Fruit fly (Drosophila melanogaster) whole organism, embryonic: ENCODE results near the gene CG13028.

ENCODE experiments used
- Bdp1 ChIP-seq: fragments of 200-800 bp; sonication (Bioruptor generic); optimal IDR thresholded peaks from 3 replicates; lab custom pipeline; 2016; ENCODE audit warnings: missing biosample characterization, missing genetic modification characterization
- CG10959 ChIP-seq: fragments of 200-800 bp; sonication (Bioruptor generic); IDR thresholded peaks from 2 replicates; pipeline ENCODE4 v1.3.6; 2022; ENCODE audit warnings: missing biosample characterization, missing genetic modification characterization
- CG12071 ChIP-seq: fragments of 200-800 bp; sonication (Bioruptor generic); optimal IDR thresholded peaks from 3 replicates; lab custom pipeline; 2018; ENCODE audit warnings: missing biosample characterization, mild to moderate bottlenecking, missing genetic modification characterization
- CG12219 ChIP-seq: fragments of 200-800 bp; sonication (Bioruptor generic); optimal IDR thresholded peaks from 3 replicates; lab custom pipeline; 2018; ENCODE audit warnings: missing biosample characterization, mild to moderate bottlenecking, missing genetic modification characterization
- CG12769 ChIP-seq: fragments of 200-800 bp; sonication (Bioruptor generic); optimal IDR thresholded peaks from 2 replicates; lab custom pipeline; 2019; ENCODE audit warnings: missing biosample characterization, mild to moderate bottlenecking, missing genetic modification characterization, moderate library complexity
- CG13296 ChIP-seq: fragments of 200-800 bp; sonication (Bioruptor generic); optimal IDR thresholded peaks from 3 replicates; lab custom pipeline; 2018; ENCODE audit warnings: missing biosample characterization, mild to moderate bottlenecking, missing genetic modification characterization
- CG14050 ChIP-seq: fragments of 200-800 bp; sonication (Bioruptor generic); IDR thresholded peaks from 3 replicates; pipeline ENCODE4 v1.3.6; 2022; ENCODE audit warnings: missing biosample characterization, missing genetic modification characterization
- CG14860 ChIP-seq: fragments of 200-800 bp; sonication (Bioruptor generic); IDR thresholded peaks from 3 replicates; pipeline ENCODE4 v1.3.6; 2022; ENCODE audit warnings: missing biosample characterization, missing genetic modification characterization; ENCODE audit not compliant: partially characterized antibody
- CG18011 ChIP-seq: fragments of 200-800 bp; sonication (Bioruptor generic); optimal IDR thresholded peaks from 2 replicates; lab custom pipeline; 2017; ENCODE audit warnings: missing biosample characterization, missing genetic modification characterization, mild to moderate bottlenecking, moderate library complexity, missing genotype
- CG2199 ChIP-seq: fragments of 200-800 bp; sonication (Bioruptor generic); IDR thresholded peaks from 3 replicates; pipeline ENCODE4 v1.3.6; 2022; ENCODE audit warnings: missing biosample characterization, missing genetic modification characterization
- CG2889 ChIP-seq: fragments of 200-800 bp; sonication (Bioruptor generic); IDR thresholded peaks from 3 replicates; pipeline ENCODE4 v1.3.6; 2022; ENCODE audit warnings: missing biosample characterization, missing genetic modification characterization
- CG32767 ChIP-seq: fragments of 200-800 bp; sonication (Bioruptor generic); IDR thresholded peaks from 2 replicates; pipeline ENCODE4 v1.3.6; 2022; ENCODE audit warnings: missing biosample characterization, missing genetic modification characterization
- CG34422 ChIP-seq: fragments of 200-800 bp; sonication (Bioruptor generic); IDR thresholded peaks from 3 replicates; pipeline ENCODE4 v1.3.6; 2022; ENCODE audit warnings: missing biosample characterization, missing genetic modification characterization
- CG3995 ChIP-seq: fragments of 200-800 bp; sonication (Bioruptor generic); optimal IDR thresholded peaks from 3 replicates; lab custom pipeline; 2016; ENCODE audit warnings: missing biosample characterization, missing genetic modification characterization
- CG4730 ChIP-seq: fragments of 200-800 bp; sonication (Bioruptor generic); IDR thresholded peaks from 2 replicates; pipeline ENCODE4 v1.3.6; 2022; ENCODE audit warnings: missing biosample characterization, missing genetic modification characterization
- CG5180 ChIP-seq: fragments of 200-800 bp; sonication (Bioruptor generic); optimal IDR thresholded peaks from 3 replicates; lab custom pipeline; 2017; ENCODE audit warnings: missing biosample characterization, missing genetic modification characterization, mild to moderate bottlenecking, moderate library complexity, missing genetic modification reagents
- CG6175 ChIP-seq: fragments of 200-800 bp; sonication (Bioruptor generic); IDR thresholded peaks from 3 replicates; pipeline ENCODE4 v1.3.6; 2022; ENCODE audit warnings: missing biosample characterization, missing genetic modification characterization
- CG6791 ChIP-seq: fragments of 200-800 bp; sonication (Bioruptor generic); IDR thresholded peaks from 3 replicates; pipeline ENCODE4 v1.3.6; 2022; ENCODE audit warnings: missing biosample characterization, missing genetic modification characterization; ENCODE audit not compliant: partially characterized antibody
- CG8478 ChIP-seq: fragments of >200 bp; optimal IDR thresholded peaks from 2 replicates; lab custom pipeline; 2018
- CG9609 ChIP-seq: fragments of 200-800 bp; sonication (Bioruptor generic); optimal IDR thresholded peaks from 3 replicates; lab custom pipeline; 2016; ENCODE audit warnings: missing biosample characterization, missing genetic modification characterization
- CkIIα-i1 ChIP-seq: fragments of 200-800 bp; sonication (Bioruptor generic); IDR thresholded peaks from 2 replicates; pipeline ENCODE4 v1.3.6; 2022; ENCODE audit warnings: missing biosample characterization, missing genetic modification characterization
- Fer2 ChIP-seq: fragments of 200-800 bp; sonication (Bioruptor generic); optimal IDR thresholded peaks from 2 replicates; lab custom pipeline; 2018; ENCODE audit warnings: missing biosample characterization, mild to moderate bottlenecking, missing genetic modification characterization, moderate library complexity
- Fer3 ChIP-seq: fragments of 200-800 bp; sonication (Bioruptor generic); optimal IDR thresholded peaks from 2 replicates; lab custom pipeline; 2018; ENCODE audit warnings: missing biosample characterization, mild to moderate bottlenecking, missing genetic modification characterization, moderate library complexity
- Hr78 ChIP-seq, 2 experiments: fragments of 200-800 bp in 1 of 2; fragments of >200 bp in 1 of 2; sonication (Bioruptor generic) in 1 of 2; optimal IDR thresholded peaks; 2 replicates each; lab custom pipeline; 2017 to 2019; ENCODE audit warnings: missing biosample characterization in 2 of 2, missing genetic modification characterization in 2 of 2, mild to moderate bottlenecking in 1 of 2, moderate library complexity in 1 of 2
- Nf-YB ChIP-seq: fragments of 200-800 bp; sonication (Bioruptor generic); optimal IDR thresholded peaks from 3 replicates; lab custom pipeline; 2019; ENCODE audit warnings: missing biosample characterization, mild to moderate bottlenecking, missing genetic modification characterization, moderate library complexity
- Oli ChIP-seq: fragments of 200-800 bp; sonication (Bioruptor generic); optimal IDR thresholded peaks from 2 replicates; lab custom pipeline; 2018; ENCODE audit warnings: missing biosample characterization, mild to moderate bottlenecking, missing genetic modification characterization, moderate library complexity
- Pdp1 ChIP-seq, 2 experiments: fragments of 200-800 bp; sonication (Bioruptor generic); optimal IDR thresholded peaks; 3 replicates each; lab custom pipeline; 2016; ENCODE audit warnings: missing biosample characterization in 2 of 2, missing genetic modification characterization in 2 of 2, mild to moderate bottlenecking in 1 of 2, moderate library complexity in 1 of 2
- Sox100B ChIP-seq: fragments of 200-800 bp; sonication (Bioruptor generic); optimal IDR thresholded peaks from 3 replicates; lab custom pipeline; 2018; ENCODE audit warnings: missing biosample characterization, mild to moderate bottlenecking, missing genetic modification characterization
- aop ChIP-seq: fragments of 200-800 bp; sonication (Bioruptor generic); IDR thresholded peaks from 2 replicates; pipeline ENCODE4 v1.3.6; 2022; ENCODE audit warnings: missing biosample characterization, missing genetic modification characterization
- ash1 ChIP-seq: fragments of 200-800 bp; sonication (Bioruptor generic); optimal IDR thresholded peaks from 2 replicates; lab custom pipeline; 2018; ENCODE audit warnings: missing biosample characterization, mild to moderate bottlenecking, missing genetic modification characterization
- bowl ChIP-seq: fragments of 200-800 bp; sonication (Bioruptor generic); IDR thresholded peaks from 2 replicates; pipeline ENCODE4 v1.3.6; 2022; ENCODE audit warnings: missing biosample characterization, missing genetic modification characterization
- caup ChIP-seq: fragments of 200-800 bp; sonication (Bioruptor generic); optimal IDR thresholded peaks from 3 replicates; lab custom pipeline; 2017; ENCODE audit warnings: missing biosample characterization, mild to moderate bottlenecking, missing genetic modification characterization, moderate library complexity; ENCODE audit not compliant: severe bottlenecking
- ci ChIP-seq: fragments of 200-800 bp; sonication (Bioruptor generic); IDR thresholded peaks from 3 replicates; pipeline ENCODE4 v1.3.6; 2022; ENCODE audit warnings: missing biosample characterization, missing genetic modification characterization
- cwo ChIP-seq: fragments of 200-800 bp; sonication (Bioruptor generic); optimal IDR thresholded peaks from 3 replicates; lab custom pipeline; 2017; ENCODE audit warnings: missing biosample characterization, missing genetic modification characterization, mild to moderate bottlenecking, moderate library complexity, missing genetic modification reagents
- ewg ChIP-seq: fragments of 200-800 bp; sonication (Bioruptor generic); optimal IDR thresholded peaks from 3 replicates; lab custom pipeline; 2017; ENCODE audit warnings: mild to moderate bottlenecking, missing biosample characterization, missing genetic modification reagents, missing genetic modification characterization
- fd102C ChIP-seq: fragments of 200-800 bp; sonication (Bioruptor generic); optimal IDR thresholded peaks from 2 replicates; lab custom pipeline; 2018; ENCODE audit warnings: missing biosample characterization, mild to moderate bottlenecking, missing genetic modification characterization, moderate library complexity
- ftz-f1 ChIP-seq: fragments of 200-800 bp; sonication (Bioruptor generic); optimal IDR thresholded peaks from 2 replicates; lab custom pipeline; 2016; ENCODE audit warnings: missing biosample characterization, missing genetic modification characterization
- grn ChIP-seq: fragments of 200-800 bp; sonication (Bioruptor generic); optimal IDR thresholded peaks from 3 replicates; lab custom pipeline; 2017; ENCODE audit warnings: missing biosample characterization, missing genetic modification characterization
- hth ChIP-seq: fragments of >200 bp; optimal IDR thresholded peaks from 2 replicates; lab custom pipeline; 2017; ENCODE audit warnings: inconsistent platforms
- klu ChIP-seq: fragments of 200-800 bp; sonication (Bioruptor generic); IDR thresholded peaks from 2 replicates; pipeline ENCODE4 v1.3.6; 2022; ENCODE audit warnings: missing biosample characterization, missing genetic modification characterization
- prd ChIP-seq, 3 experiments: fragments of >200 bp in 2 of 3; fragments of 200-800 bp in 1 of 3; sonication (Bioruptor generic) in 1 of 3; optimal IDR thresholded peaks in 2 of 3; IDR thresholded peaks in 1 of 3; 2 replicates in 2 of 3; 3 replicates in 1 of 3; pipeline versions ENCODE4 v1.3.6 to Lab custom; 2017 to 2022; ENCODE audit warnings: missing biosample characterization in 1 of 3, missing genetic modification characterization in 1 of 3
- row ChIP-seq: fragments of 200-800 bp; sonication (Bioruptor generic); IDR thresholded peaks from 3 replicates; pipeline ENCODE4 v1.3.6; 2022; ENCODE audit warnings: missing biosample characterization, missing genetic modification characterization
- seq ChIP-seq: fragments of 200-800 bp; sonication (Bioruptor generic); IDR thresholded peaks from 2 replicates; pipeline ENCODE4 v1.3.6; 2022; ENCODE audit warnings: missing biosample characterization, missing genetic modification characterization
- slbo ChIP-seq: fragments of 200-800 bp; sonication (Bioruptor generic); IDR thresholded peaks from 2 replicates; pipeline ENCODE4 v1.3.6; 2022; ENCODE audit warnings: missing biosample characterization, missing genetic modification characterization
- sug ChIP-seq: fragments of 200-800 bp; optimal IDR thresholded peaks from 2 replicates; lab custom pipeline; 2019; ENCODE audit warnings: missing biosample characterization, mild to moderate bottlenecking, missing genetic modification characterization, moderate library complexity
- tll ChIP-seq, 2 experiments: fragments of 200-800 bp in 1 of 2; fragments of >200 bp in 1 of 2; sonication (Bioruptor generic) in 1 of 2; optimal IDR thresholded peaks; 2 replicates each; lab custom pipeline; 2017 to 2019; ENCODE audit warnings: missing biosample characterization in 2 of 2, missing genetic modification characterization in 2 of 2, mild to moderate bottlenecking in 1 of 2, moderate library complexity in 1 of 2
- wdn ChIP-seq: fragments of 200-800 bp; sonication (Bioruptor generic); IDR thresholded peaks from 2 replicates; pipeline ENCODE4 v1.3.6; 2022; ENCODE audit warnings: missing biosample characterization, missing genetic modification characterization

The CG13028 gene

DNA sequence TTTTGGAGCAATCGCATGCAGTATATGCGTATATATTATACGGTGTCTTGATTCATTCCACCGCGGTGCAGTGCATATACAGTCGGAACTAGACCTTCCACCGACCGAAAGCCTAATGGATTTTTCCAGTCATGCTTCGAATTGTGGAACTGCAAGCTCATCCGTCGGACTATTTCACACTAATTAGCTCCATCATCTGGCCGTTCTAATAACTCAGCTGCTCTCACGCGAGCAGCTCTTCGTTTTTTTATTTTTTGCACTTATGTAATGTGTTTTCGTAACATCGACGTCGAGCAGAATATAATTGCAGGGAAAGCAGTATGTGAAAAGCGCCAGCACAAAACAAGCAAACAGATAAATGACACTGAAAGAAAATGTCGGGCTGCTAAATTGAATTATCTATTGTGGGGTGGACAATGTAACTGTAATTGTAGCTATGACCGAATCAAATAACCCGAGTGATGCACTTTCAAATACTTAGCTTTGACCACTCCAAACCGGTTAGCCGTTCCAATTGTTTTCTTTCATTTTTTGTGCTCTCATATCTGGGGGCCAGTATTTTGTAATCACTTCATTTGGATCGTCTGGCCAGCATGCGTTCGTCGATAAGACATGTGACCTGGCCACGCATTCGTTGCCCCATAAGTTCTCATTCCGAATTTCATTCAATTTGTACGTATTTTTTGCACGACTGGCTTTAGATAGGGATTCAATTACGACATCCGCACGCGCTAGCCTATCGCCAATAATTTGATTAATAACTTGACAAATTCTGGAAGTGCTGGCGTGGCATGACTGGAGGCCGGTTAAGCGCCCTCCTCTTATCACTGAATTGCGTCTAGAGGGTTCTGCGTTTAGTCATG lies 34.7 kb downstream of the CG13028 start, which contains the start of gene Cpr73D (continued):
- TF ChIP-seq CG12071 (GFP tag; lab: Kevin White, UChicago) (no peak), prd (optimal IDR thresholded peaks at IDR 0.05; lab: Kevin White, UChicago) (no peak), prd (GFP tag; IDR thresholded peaks at IDR 0.05; lab: Robert Waterston, UW) (peak; percentile 30; the same call in 1 of the 3 replicates), wdn (GFP tag; lab: Robert Waterston, UW) (no peak), ash1 (no peak), klu (GFP tag; lab: Robert Waterston, UW) (no peak), tll (GFP tag; optimal IDR thresholded peaks at IDR 0.05; lab: Kevin White, UChicago) (no peak), CG14860 (GFP tag; lab: Robert Waterston, UW) (no peak), grn (GFP tag; lab: Kevin White, UChicago) (peak; percentile 16), CG2199 (GFP tag; lab: Robert Waterston, UW) (peak; percentile 92; the same call in 2 of the 3 replicates), CkIIα-i1 (GFP tag; lab: Robert Waterston, UW) (no peak), Bdp1 (no peak), CG14050 (GFP tag; lab: Robert Waterston, UW) (no peak), Oli (tag; lab: Kevin White, UChicago) (no peak), CG8478 (no peak), slbo (GFP tag; lab: Robert Waterston, UW) (no peak), CG3995 (GFP tag; lab: Kevin White, UChicago) (no peak), fd102C (GFP tag; lab: Kevin White, UChicago) (no peak), aop (no peak), CG12769 (no peak), row (GFP tag; lab: Robert Waterston, UW) (no peak), CG2889 (GFP tag; lab: Robert Waterston, UW) (no peak), CG10959 (GFP tag; lab: Robert Waterston, UW) (no peak), CG18011 (GFP tag; lab: Kevin White, UChicago) (no peak), ci (GFP tag; lab: Robert Waterston, UW) (0 out of 3 replicates have a peak, but pooled peaks have one; percentile 36), Hr78 (GFP tag; optimal IDR thresholded peaks at IDR 0.05; lab: Kevin White, UChicago) (peak in 1 of 2 experiments; percentile 10), CG34422 (GFP tag; lab: Robert Waterston, UW) (no peak), CG12219 (GFP tag; lab: Kevin White, UChicago) (no peak), CG4730 (GFP tag; lab: Robert Waterston, UW) (no peak), Nf-YB (no peak), CG5180 (GFP tag; lab: Kevin White, UChicago) (no peak), ftz-f1 (GFP tag; lab: Kevin White, UChicago) (no peak), CG32767 (no peak), CG13296 (GFP tag; lab: Kevin White, UChicago) (no peak), Fer3 (no peak)

dm6 chr3L:16958397-16959080 lies 35.5 kb downstream of the CG13028 start:
- TF ChIP-seq CG12769 (peak; percentile 92), CG3995 (GFP tag; lab: Kevin White, UChicago) (no peak), Fer2 (tag; lab: Kevin White, UChicago) (no peak), bowl (0 out of 2 replicates have a peak, but pooled peaks have one; percentile 31), Pdp1 (GFP tag; optimal IDR thresholded peaks at IDR 0.05; lab: Kevin White, UChicago) (peak in 1 of 2 experiments; percentile 94), ewg (no peak), sug (peak; percentile 91), slbo (GFP tag; lab: Robert Waterston, UW) (0 out of 2 replicates have a peak, but pooled peaks have one; percentile 5), caup (GFP tag; lab: Kevin White, UChicago) (peak; percentile 4), hth (no peak), CG9609 (GFP tag; lab: Kevin White, UChicago) (no peak), grn (GFP tag; lab: Kevin White, UChicago) (peak; percentile 97), seq (GFP tag; lab: Robert Waterston, UW) (no peak), CG6175 (GFP tag; lab: Robert Waterston, UW) (no peak), Sox100B (GFP tag; lab: Kevin White, UChicago) (no peak), CG6791 (GFP tag; lab: Robert Waterston, UW) (no peak), cwo (GFP tag; lab: Kevin White, UChicago) (peak; percentile 99)
